Worm (Caenorhabditis elegans) whole organism, L4 larva: ENCODE results near the gene clec-79.

Source experiments
- F37D6.2 ChIP-seq: sonication (generic microtip); optimal IDR thresholded peaks from 2 replicates; lab custom pipeline; 2016; ENCODE audit warnings: mild to moderate bottlenecking, missing genetic modification characterization, missing compliant biosample characterization
- F49E8.2 ChIP-seq: sonication (generic microtip); optimal IDR thresholded peaks from 2 replicates; lab custom pipeline; 2016; ENCODE audit warnings: missing compliant biosample characterization, mild to moderate bottlenecking, missing genetic modification characterization, borderline replicate concordance
- T26A8.4 ChIP-seq: fragments of 200-800 bp; sonication (Bioruptor generic); IDR thresholded peaks from 2 replicates; pipeline ENCODE4 v1.3.6; 2022; ENCODE audit warnings: missing genetic modification characterization, missing compliant biosample characterization
- Y105C5A.15 ChIP-seq: fragments of 200-800 bp; sonication (Bioruptor generic); IDR thresholded peaks from 2 replicates; pipeline ENCODE4 v1.3.6; 2022; ENCODE audit warnings: missing genetic modification characterization, missing compliant biosample characterization
- ZK546.5 ChIP-seq, 2 experiments: sonication (generic microtip); optimal IDR thresholded peaks; 2 replicates each; lab custom pipeline; 2017; ENCODE audit warnings: missing biosample characterization in 2 of 2, missing genetic modification characterization in 2 of 2
- ama-1 ChIP-seq: fragments of 150-350 bp; optimal IDR thresholded peaks from 2 replicates; lab custom pipeline; 2014; ENCODE audit warnings: inconsistent platforms, mixed read lengths
- ceh-28 ChIP-seq: fragments of 150-350 bp; optimal IDR thresholded peaks from 2 replicates; lab custom pipeline; 2014; ENCODE audit warnings: missing biosample characterization, missing genetic modification reagents, missing genetic modification characterization
- ceh-62 ChIP-seq: sonication (generic microtip); optimal IDR thresholded peaks from 2 replicates; lab custom pipeline; 2017; ENCODE audit warnings: missing biosample characterization, missing genetic modification characterization
- ctbp-1 ChIP-seq: fragments of 200-800 bp; sonication (Bioruptor generic); IDR thresholded peaks from 2 replicates; pipeline ENCODE4 v1.3.6; 2022; ENCODE audit warnings: missing genetic modification reagents, missing genetic modification characterization, missing compliant biosample characterization
- daf-12 ChIP-seq: fragments of 150-350 bp; optimal IDR thresholded peaks from 2 replicates; lab custom pipeline; 2014; ENCODE audit warnings: missing biosample characterization, missing genetic modification reagents, missing genetic modification characterization
- daf-8 ChIP-seq: fragments of 200-800 bp; sonication (Bioruptor generic); IDR thresholded peaks from 2 replicates; pipeline ENCODE4 v1.3.6; 2022; ENCODE audit warnings: missing genetic modification characterization, missing compliant biosample characterization
- dmd-6 ChIP-seq: fragments of 200-800 bp; sonication (Bioruptor generic); IDR thresholded peaks from 2 replicates; pipeline ENCODE4 v1.3.6; 2022; ENCODE audit warnings: missing genetic modification reagents, missing genetic modification characterization, missing compliant biosample characterization
- dmd-8 ChIP-seq: fragments of 200-800 bp; sonication (Bioruptor generic); IDR thresholded peaks from 2 replicates; pipeline ENCODE4 v1.3.6; 2022; ENCODE audit warnings: missing genetic modification characterization, missing compliant biosample characterization
- dmd-9 ChIP-seq: fragments of 200-800 bp; sonication (Bioruptor generic); IDR thresholded peaks from 2 replicates; pipeline ENCODE4 v1.3.6; 2022; ENCODE audit warnings: missing genetic modification reagents, missing genetic modification characterization, missing compliant biosample characterization
- dpl-1 ChIP-seq: fragments of 150-350 bp; optimal IDR thresholded peaks from 2 replicates; lab custom pipeline; 2014; ENCODE audit warnings: missing biosample characterization, missing genetic modification reagents, missing genetic modification characterization
- egl-27 ChIP-seq: sonication (generic microtip); optimal IDR thresholded peaks from 3 replicates; lab custom pipeline; 2017; ENCODE audit warnings: missing biosample characterization, missing genetic modification reagents, missing genetic modification characterization
- fos-1 ChIP-seq: fragments of 150-350 bp; optimal IDR thresholded peaks from 2 replicates; lab custom pipeline; 2014; ENCODE audit warnings: missing biosample characterization, missing genetic modification characterization
- hif-1 ChIP-seq, 2 experiments: sonication (generic microtip); optimal IDR thresholded peaks; 2 replicates each; lab custom pipeline; 2016 to 2017; ENCODE audit warnings: missing compliant biosample characterization in 2 of 2, missing genetic modification characterization in 2 of 2, missing genetic modification reagents in 2 of 2, missing genotype in 2 of 2, mild to moderate bottlenecking in 1 of 2
- hlh-11 ChIP-seq: fragments of 200-800 bp; sonication (Bioruptor generic); optimal IDR thresholded peaks from 2 replicates; lab custom pipeline; 2018; ENCODE audit warnings: mild to moderate bottlenecking, missing genetic modification characterization, missing compliant biosample characterization
- hlh-30 ChIP-seq: sonication (generic microtip); optimal IDR thresholded peaks from 2 replicates; lab custom pipeline; 2017; ENCODE audit warnings: antibody characterized with exemption, mild to moderate bottlenecking, missing genetic modification characterization, missing compliant biosample characterization; ENCODE audit not compliant: insufficient read depth
- hmg-1.1 ChIP-seq: fragments of 200-800 bp; sonication (Bioruptor generic); IDR thresholded peaks from 2 replicates; pipeline ENCODE4 v1.3.6; 2022; ENCODE audit warnings: missing genetic modification reagents, missing genetic modification characterization, missing compliant biosample characterization
- jun-1 ChIP-seq: fragments of 150-350 bp; optimal IDR thresholded peaks from 2 replicates; lab custom pipeline; 2014; ENCODE audit warnings: missing biosample characterization, missing genetic modification reagents, missing genetic modification characterization
- lin-15B ChIP-seq: fragments of 150-350 bp; sonication (generic microtip); optimal IDR thresholded peaks from 3 replicates; lab custom pipeline; 2014; ENCODE audit warnings: missing biosample characterization, missing genetic modification characterization
- lsy-2 ChIP-seq, 2 experiments: fragments of 150-350 bp in 1 of 2; sonication (generic microtip) in 1 of 2; optimal IDR thresholded peaks; 2 replicates each; lab custom pipeline; 2014 to 2017; ENCODE audit warnings: missing biosample characterization in 2 of 2, missing genetic modification characterization in 2 of 2
- madf-9 ChIP-seq: fragments of 200-800 bp; sonication (Bioruptor generic); conservative IDR thresholded peaks from 2 replicates; pipeline ENCODE4 v1.3.6; 2022; ENCODE audit warnings: missing genetic modification reagents, missing genetic modification characterization, missing compliant biosample characterization
- mdl-1 ChIP-seq, 2 experiments: fragments of 150-350 bp in 1 of 2; sonication (generic microtip) in 1 of 2; optimal IDR thresholded peaks; 2 replicates each; lab custom pipeline; 2014 to 2017; ENCODE audit warnings: missing biosample characterization in 2 of 2, missing genetic modification characterization in 2 of 2
- mdt-29 ChIP-seq: fragments of 200-800 bp; sonication (Bioruptor generic); IDR thresholded peaks from 2 replicates; pipeline ENCODE4 v1.3.6; 2022; ENCODE audit warnings: missing genetic modification reagents, missing genetic modification characterization, missing compliant biosample characterization
- mxl-2 ChIP-seq: fragments of 200-800 bp; sonication (Bioruptor generic); conservative IDR thresholded peaks from 2 replicates; pipeline ENCODE4 v1.3.6; 2022; ENCODE audit warnings: missing genetic modification reagents, missing genetic modification characterization, missing compliant biosample characterization
- mxl-3 ChIP-seq: fragments of 200-800 bp; sonication (Bioruptor generic); optimal IDR thresholded peaks from 2 replicates; lab custom pipeline; 2018; ENCODE audit warnings: mild to moderate bottlenecking, missing genetic modification characterization, missing compliant biosample characterization
- nhr-11 ChIP-seq: fragments of 150-350 bp; optimal IDR thresholded peaks from 2 replicates; lab custom pipeline; 2014; ENCODE audit warnings: missing biosample characterization, missing genetic modification characterization
- nhr-41 ChIP-seq: fragments of 200-800 bp; sonication (Bioruptor generic); IDR thresholded peaks from 2 replicates; pipeline ENCODE4 v1.3.6; 2022; ENCODE audit warnings: missing genetic modification reagents, missing genetic modification characterization, missing compliant biosample characterization
- nhr-6 ChIP-seq: fragments of 150-350 bp; optimal IDR thresholded peaks from 2 replicates; lab custom pipeline; 2014; ENCODE audit warnings: missing biosample characterization, missing genetic modification characterization
- nhr-76 ChIP-seq: fragments of 150-350 bp; optimal IDR thresholded peaks from 2 replicates; lab custom pipeline; 2014; ENCODE audit warnings: missing biosample characterization, missing genetic modification characterization
- nhr-77 ChIP-seq: fragments of 150-350 bp; optimal IDR thresholded peaks from 2 replicates; lab custom pipeline; 2014; ENCODE audit warnings: missing biosample characterization, missing genetic modification characterization
- php-3 ChIP-seq: fragments of 200-800 bp; sonication (Bioruptor generic); IDR thresholded peaks from 2 replicates; pipeline ENCODE4 v1.3.6; 2022; ENCODE audit warnings: missing genetic modification reagents, missing genetic modification characterization, missing compliant biosample characterization
- pqm-1 ChIP-seq: sonication (generic microtip); optimal IDR thresholded peaks from 2 replicates; lab custom pipeline; 2017; ENCODE audit warnings: missing biosample characterization, missing genetic modification characterization
- tag-97 ChIP-seq: fragments of 200-800 bp; sonication (Bioruptor generic); IDR thresholded peaks from 2 replicates; pipeline ENCODE4 v1.3.6; 2022; ENCODE audit warnings: missing genetic modification characterization, missing compliant biosample characterization
- unc-130 ChIP-seq: sonication (generic microtip); optimal IDR thresholded peaks from 2 replicates; lab custom pipeline; 2016; ENCODE audit warnings: missing genetic modification reagents, missing genetic modification characterization, missing compliant biosample characterization
- zag-1 ChIP-seq: fragments of 150-350 bp; optimal IDR thresholded peaks from 2 replicates; lab custom pipeline; 2014; ENCODE audit warnings: missing biosample characterization, missing genetic modification characterization
- zip-2 ChIP-seq: fragments of 150-350 bp; optimal IDR thresholded peaks from 2 replicates; lab custom pipeline; 2014; ENCODE audit warnings: missing biosample characterization, missing genetic modification characterization
- ztf-7 ChIP-seq: fragments of 150-350 bp; optimal IDR thresholded peaks from 2 replicates; lab custom pipeline; 2014; ENCODE audit warnings: missing biosample characterization, missing genetic modification characterization

clec-79 gene

ce11 chrIV:3988638-3989152, 15.5 kb downstream of the clec-79 start, which contains the start of gene clec-78 (continued):
- no peak for TF ChIP-seq hlh-30
- no peak for TF ChIP-seq zip-2
- no peak for TF ChIP-seq dmd-8
- no peak for TF ChIP-seq zag-1 (tag; lab: Kevin White, UChicago)
- TF ChIP-seq Y105C5A.15 (GFP tag; lab: Robert Waterston, UW): no peak
- TF ChIP-seq daf-8 (GFP tag; lab: Robert Waterston, UW): no peak
- no peak for TF ChIP-seq ceh-62 (tag; lab: Kevin White, UChicago)
- TF ChIP-seq hlh-11 (tag; lab: Kevin White, UChicago): peak; percentile 79
- TF ChIP-seq unc-130: no peak
- peak; percentile 95 for TF ChIP-seq dmd-6
- no peak for TF ChIP-seq hif-1 (tag; optimal IDR thresholded peaks at IDR 0.05; lab: Kevin White, UChicago)
- TF ChIP-seq ctbp-1 (GFP tag; lab: Robert Waterston, UW): no peak
- TF ChIP-seq jun-1: peak; percentile 79
- no peak for TF ChIP-seq dpl-1 (GFP tag; lab: Kevin White, UChicago)
- peak; percentile 99 for TF ChIP-seq pqm-1
- TF ChIP-seq mdt-29 (GFP tag; lab: Robert Waterston, UW): no peak
- TF ChIP-seq nhr-77 (tag; lab: Kevin White, UChicago): peak; percentile 85
- no peak for TF ChIP-seq hmg-1.1 (GFP tag; lab: Robert Waterston, UW)
- no peak for TF ChIP-seq lin-15B (tag; lab: Kevin White, UChicago)
- TF ChIP-seq F37D6.2: no peak
- no peak for TF ChIP-seq F49E8.2 (tag; lab: Kevin White, UChicago)
- peak; percentile 78 for TF ChIP-seq nhr-41 (GFP tag; lab: Robert Waterston, UW)
- TF ChIP-seq dmd-9 (GFP tag; lab: Robert Waterston, UW): no peak
- peak; percentile 83 for TF ChIP-seq php-3 (GFP tag; lab: Robert Waterston, UW)
- TF ChIP-seq lsy-2 (tag; optimal IDR thresholded peaks at IDR 0.05; lab: Kevin White, UChicago): no peak
- TF ChIP-seq nhr-76: no peak

ce11 chrIV:3993292-3993691, 20.1 kb downstream of the clec-79 start, which contains the start of gene F47C12.6:
TSS of gene F47C12.6 (minus strand) at chrIV:3993392.
- TF ChIP-seq mxl-2 (GFP tag; lab: Robert Waterston, UW): no peak
- no peak for TF ChIP-seq T26A8.4 (GFP tag; lab: Robert Waterston, UW)
- TF ChIP-seq egl-27: no peak
- no peak for TF ChIP-seq daf-12 (tag; lab: Kevin White, UChicago)
- TF ChIP-seq mdt-29 (GFP tag; lab: Robert Waterston, UW): no peak
- TF ChIP-seq ztf-7 (tag; lab: Kevin White, UChicago): no peak
- TF ChIP-seq ZK546.5 (tag; optimal IDR thresholded peaks at IDR 0.05; lab: Kevin White, UChicago): no peak
- no peak for TF ChIP-seq nhr-6 (tag; lab: Kevin White, UChicago)
- TF ChIP-seq fos-1: no peak
- no peak for TF ChIP-seq mdl-1 (tag; optimal IDR thresholded peaks at IDR 0.05; lab: Kevin White, UChicago)
- TF ChIP-seq nhr-11 (tag; lab: Kevin White, UChicago): no peak
- no peak for TF ChIP-seq tag-97 (GFP tag; lab: Robert Waterston, UW)
- TF ChIP-seq mxl-3: no peak
- TF ChIP-seq ama-1 (lab: Kevin White, UChicago): no peak
- TF ChIP-seq madf-9 (GFP tag; lab: Robert Waterston, UW): no peak
- TF ChIP-seq nhr-77 (tag; lab: Kevin White, UChicago): no peak
- TF ChIP-seq hlh-30: no peak
- no peak for TF ChIP-seq ceh-28 (tag; lab: Kevin White, UChicago)
- TF ChIP-seq, all 104 proteins: peak for 0
